Fruit fly (Drosophila melanogaster): ENCODE data around the gene SLIRP1.

DNA sequence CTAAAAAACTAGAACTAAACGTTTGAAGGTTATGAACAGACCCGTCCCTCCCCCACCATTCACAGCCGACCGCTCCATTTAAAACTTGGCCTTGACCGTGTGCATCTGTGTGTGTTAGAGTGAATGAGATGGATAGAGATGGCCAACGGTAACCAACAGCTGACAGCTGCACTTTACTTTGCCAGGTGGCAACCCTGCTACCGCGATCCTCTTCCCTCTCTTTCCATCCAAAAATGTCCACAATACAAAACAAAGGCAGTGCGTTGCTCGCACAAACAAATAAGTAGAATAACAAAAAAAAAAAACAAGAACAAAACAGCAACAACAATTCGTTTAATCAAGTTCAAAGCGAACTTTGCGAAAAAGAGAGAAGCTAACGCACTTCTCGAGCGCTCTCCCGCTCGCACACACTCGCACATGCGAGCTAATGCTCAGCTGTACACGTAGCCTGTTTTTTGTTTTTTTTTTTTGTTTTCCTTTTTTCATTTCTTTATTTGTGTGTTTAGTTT lies 49.4 kb upstream of the SLIRP1 start:
- TF ChIP-seq CG4617 (GFP tag; optimal IDR thresholded peaks at IDR 0.05; ENCODE audit: borderline replicate concordance) (no peak), CG17912 (GFP tag; optimal IDR thresholded peaks at IDR 0.05) (no peak), Adf1 (GFP tag; IDR thresholded peaks at IDR 0.05) (no peak), Rx (GFP tag; IDR thresholded peaks at IDR 0.05) (no peak), sens-2 (GFP tag; IDR thresholded peaks at IDR 0.05) (no peak), az2 (GFP tag; optimal IDR thresholded peaks at IDR 0.05) (no peak), CG8290 (GFP tag; optimal IDR thresholded peaks at IDR 0.05) (no peak), CG8290 (tag; optimal IDR thresholded peaks at IDR 0.05) (peak in 1 of 2 experiments; percentile 56), Gug (GFP tag; IDR thresholded peaks at IDR 0.05) (no peak), Six4 (GFP tag; optimal IDR thresholded peaks at IDR 0.05) (no peak)

All from whole organism, embryonic.